Fruit fly (Drosophila melanogaster) Kc167 (cell line): ENCODE results near the gene CG14322.

Experiments used
- Myc ChIP-seq: fragments of >200 bp; optimal IDR thresholded peaks from 2 replicates; lab custom pipeline; 2017; ENCODE audit warnings: missing external identifiers
- Sin3A ChIP-seq: fragments of >200 bp; optimal IDR thresholded peaks from 2 replicates; lab custom pipeline; 2018; ENCODE audit warnings: missing external identifiers
- h ChIP-seq: fragments of >200 bp; optimal IDR thresholded peaks from 3 replicates; lab custom pipeline; 2018; ENCODE audit warnings: missing external identifiers
- insv ChIP-seq: fragments of >200 bp; optimal IDR thresholded peaks from 3 replicates; lab custom pipeline; 2018; ENCODE audit warnings: missing external identifiers
- psq ChIP-seq: fragments of >200 bp; optimal IDR thresholded peaks from 2 replicates; lab custom pipeline; 2017; ENCODE audit warnings: missing external identifiers
- ttk ChIP-seq: sonication (Bioruptor generic); optimal IDR thresholded peaks from 2 replicates; lab custom pipeline; 2017; ENCODE audit warnings: missing external identifiers

Gene CG14322

dm6 chr3R:17647444-17647843 is at the start of gene CG14322:
Gene CG14322 (plus strand): TSS chr3R:17647679.
- TF ChIP-seq insv = no peak
- no peak for TF ChIP-seq Sin3A
- TF ChIP-seq h (lab: Kevin White, UChicago) = no peak
- TF ChIP-seq ttk = no peak
- TF ChIP-seq Myc = no peak
- no peak for TF ChIP-seq psq

- TF ChIP-seq Sin3A (no peak), h (lab: Kevin White, UChicago) (no peak)
These were observed 47.8 kb upstream of the CG14322 start for dm6 chr3R:17599695-17600094.

dm6 chr3R:17601866-17602265 is 45.6 kb upstream of the CG14322 start:
- TF ChIP-seq Myc (no peak), ttk (no peak), h (lab: Kevin White, UChicago) (no peak), insv (no peak), Sin3A (no peak), psq (no peak)

- no peak for TF ChIP-seq Sin3A
- TF ChIP-seq ttk = no peak
- TF ChIP-seq Myc = no peak
- no peak for TF ChIP-seq h (lab: Kevin White, UChicago)
- TF ChIP-seq insv = no peak
- no peak for TF ChIP-seq psq
These were observed 44.5 kb upstream of the CG14322 start for dm6 chr3R:17602974-17603373.

- no peak for TF ChIP-seq ttk
- no peak for TF ChIP-seq h (lab: Kevin White, UChicago)
- no peak for TF ChIP-seq psq
- TF ChIP-seq Myc = no peak
- TF ChIP-seq insv = no peak
- no peak for TF ChIP-seq Sin3A
These were observed 43.8 kb upstream of the CG14322 start for dm6 chr3R:17603717-17604116.

- TF ChIP-seq h (lab: Kevin White, UChicago) (no peak), psq (no peak), Myc (no peak), ttk (no peak), insv (no peak), Sin3A (no peak)
These were observed 43.1 kb upstream of the CG14322 start for dm6 chr3R:17604198-17604879.

- TF ChIP-seq insv = no peak
- TF ChIP-seq psq = no peak
- TF ChIP-seq h (lab: Kevin White, UChicago) = no peak
- TF ChIP-seq ttk = no peak
- TF ChIP-seq Sin3A = no peak
- no peak for TF ChIP-seq Myc
These were observed 42.4 kb upstream of the CG14322 start for dm6 chr3R:17604880-17605667.

dm6 chr3R:17605872-17606271 is 41.6 kb upstream of the CG14322 start, which contains the start of gene sll:
Gene sll (plus strand): TSS chr3R:17606106.
- TF ChIP-seq ttk (no peak), h (lab: Kevin White, UChicago) (no peak), Sin3A (no peak), Myc (no peak), psq (no peak), insv (no peak)

dm6 chr3R:17609059-17609458 is 38.4 kb upstream of the CG14322 start, which contains the start of gene CG14329:
Gene CG14329 (plus strand): TSS chr3R:17609359.
- TF ChIP-seq h (lab: Kevin White, UChicago) = no peak
- TF ChIP-seq psq = no peak
- TF ChIP-seq ttk = no peak

dm6 chr3R:17611411-17611810 is 36.1 kb upstream of the CG14322 start, which contains the start of gene Edg91:
Gene Edg91 (minus strand): TSS chr3R:17611511.
- no peak for TF ChIP-seq insv
- TF ChIP-seq ttk = no peak
- TF ChIP-seq h (lab: Kevin White, UChicago) = no peak
- TF ChIP-seq psq = no peak
- no peak for TF ChIP-seq Myc
- TF ChIP-seq Sin3A = no peak

dm6 chr3R:17611836-17612235 is 35.6 kb upstream of the CG14322 start:
- TF ChIP-seq Sin3A (no peak), ttk (no peak), Myc (no peak), psq (no peak), h (lab: Kevin White, UChicago) (no peak), insv (no peak)

- no peak for TF ChIP-seq psq
- no peak for TF ChIP-seq Sin3A
- no peak for TF ChIP-seq Myc
- no peak for TF ChIP-seq h (lab: Kevin White, UChicago)
- no peak for TF ChIP-seq ttk
- no peak for TF ChIP-seq insv
These were observed 34.9 kb upstream of the CG14322 start, which contains the start of gene CG34281 for dm6 chr3R:17612587-17612986. Gene CG34281 (plus strand): TSS chr3R:17612887.

dm6 chr3R:17613549-17613948 is 33.9 kb upstream of the CG14322 start, which contains the start of gene CG14327:
Gene CG14327 (plus strand): TSS chr3R:17613709.
- no peak for TF ChIP-seq psq
- TF ChIP-seq insv = no peak
- no peak for TF ChIP-seq Sin3A
- TF ChIP-seq ttk = no peak
- TF ChIP-seq Myc = no peak
- no peak for TF ChIP-seq h (lab: Kevin White, UChicago)

- no peak for TF ChIP-seq psq
- no peak for TF ChIP-seq insv
- no peak for TF ChIP-seq Myc
- no peak for TF ChIP-seq h (lab: Kevin White, UChicago)
- TF ChIP-seq Sin3A = no peak
- no peak for TF ChIP-seq ttk
These were observed 32.4 kb upstream of the CG14322 start for dm6 chr3R:17615076-17615475.
